Worm (Caenorhabditis elegans) whole organism, L4 larva: ENCODE results near the gene mpk-2.

Experiments used
- F26F4.8 ChIP-seq: fragments of 200-800 bp; sonication (Bioruptor generic); conservative IDR thresholded peaks from 2 replicates; pipeline ENCODE4 v1.3.6; 2022; ENCODE audit warnings: missing genetic modification characterization, missing compliant biosample characterization
- R02D3.7 ChIP-seq: fragments of 150-350 bp; sonication (generic microtip); optimal IDR thresholded peaks from 3 replicates; lab custom pipeline; 2014; ENCODE audit warnings: missing biosample characterization, missing genetic modification characterization
- ZK337.2 ChIP-seq: fragments of 200-800 bp; sonication (Bioruptor generic); IDR thresholded peaks from 2 replicates; pipeline ENCODE4 v1.3.6; 2022; ENCODE audit warnings: missing genetic modification reagents, missing genetic modification characterization, missing compliant biosample characterization
- ama-1 ChIP-seq: fragments of 150-350 bp; optimal IDR thresholded peaks from 2 replicates; lab custom pipeline; 2014; ENCODE audit warnings: inconsistent platforms, mixed read lengths
- ceh-44 ChIP-seq: fragments of 200-800 bp; sonication (Bioruptor generic); IDR thresholded peaks from 2 replicates; pipeline ENCODE4 v1.3.6; 2022; ENCODE audit warnings: missing genetic modification reagents, missing genetic modification characterization, missing compliant biosample characterization
- ces-1 ChIP-seq: fragments of 150-350 bp; sonication (generic microtip); optimal IDR thresholded peaks from 4 replicates; lab custom pipeline; 2014; ENCODE audit warnings: missing biosample characterization, missing genetic modification reagents, missing genetic modification characterization
- dpl-1 ChIP-seq: fragments of 150-350 bp; optimal IDR thresholded peaks from 2 replicates; lab custom pipeline; 2014; ENCODE audit warnings: missing biosample characterization, missing genetic modification reagents, missing genetic modification characterization
- duxl-1 ChIP-seq: sonication (generic microtip); optimal IDR thresholded peaks from 2 replicates; lab custom pipeline; 2016; ENCODE audit warnings: mild to moderate bottlenecking, missing genetic modification characterization, moderate library complexity, missing compliant biosample characterization; ENCODE audit not compliant: poor library complexity
- dve-1 ChIP-seq: sonication (generic microtip); optimal IDR thresholded peaks from 2 replicates; lab custom pipeline; 2017; ENCODE audit warnings: antibody characterized with exemption, mild to moderate bottlenecking, missing genetic modification characterization, missing compliant biosample characterization; ENCODE audit not compliant: insufficient read depth
- egl-27 ChIP-seq: sonication (generic microtip); optimal IDR thresholded peaks from 3 replicates; lab custom pipeline; 2017; ENCODE audit warnings: missing biosample characterization, missing genetic modification reagents, missing genetic modification characterization
- hif-1 ChIP-seq, 2 experiments: sonication (generic microtip); optimal IDR thresholded peaks; 2 replicates each; lab custom pipeline; 2016 to 2017; ENCODE audit warnings: missing compliant biosample characterization in 2 of 2, missing genetic modification characterization in 2 of 2, missing genetic modification reagents in 2 of 2, missing genotype in 2 of 2, mild to moderate bottlenecking in 1 of 2
- lin-13 ChIP-seq: fragments of 150-350 bp; optimal IDR thresholded peaks from 2 replicates; lab custom pipeline; 2014; ENCODE audit warnings: missing biosample characterization, missing genetic modification reagents, missing genetic modification characterization

- TF ChIP-seq egl-27 (tag; lab: Kevin White, UChicago) (no peak), R02D3.7 (tag; lab: Kevin White, UChicago) (no peak), lin-13 (GFP tag; lab: Kevin White, UChicago) (no peak), ama-1 (lab: Kevin White, UChicago) (no peak), ZK337.2 (GFP tag; lab: Robert Waterston, UW) (no peak), ces-1 (GFP tag; lab: Kevin White, UChicago) (no peak), F26F4.8 (GFP tag; lab: Robert Waterston, UW) (no peak), hif-1 (tag; optimal IDR thresholded peaks at IDR 0.05; lab: Kevin White, UChicago) (no peak), ceh-44 (GFP tag; lab: Robert Waterston, UW) (no peak), dpl-1 (GFP tag; lab: Kevin White, UChicago) (no peak), duxl-1 (tag; lab: Kevin White, UChicago) (no peak), dve-1 (no peak)
These were observed 10.0 kb upstream of the mpk-2 start, which contains the start of gene C04G6.13 for ce11 chrII:5093945-5094344.
